Fruit fly (Drosophila melanogaster) whole organism, embryonic: ENCODE results near the gene Dnai2.
A peak's percentile ranks its signal among the peaks of the same experiment; 100 is the strongest.

Source experiments
- Awh ChIP-seq: fragments of 200-800 bp; sonication (Bioruptor generic); IDR thresholded peaks from 2 replicates; pipeline ENCODE4, ENCODE4 v1.3.6; 2022; ENCODE audit warnings: missing biosample characterization, missing genetic modification characterization
- CG10321 ChIP-seq: fragments of 200-800 bp; sonication (Bioruptor generic); IDR thresholded peaks from 2 replicates; pipeline ENCODE4 v1.3.6; 2022; ENCODE audit warnings: missing biosample characterization, missing genetic modification characterization
- CG10565 ChIP-seq: fragments of 200-800 bp; sonication (Bioruptor generic); optimal IDR thresholded peaks from 3 replicates; lab custom pipeline; 2016; ENCODE audit warnings: missing biosample characterization, mild to moderate bottlenecking, missing genetic modification characterization
- CG10979 ChIP-seq: fragments of 200-800 bp; sonication (Bioruptor generic); optimal IDR thresholded peaks from 2 replicates; lab custom pipeline; 2018; ENCODE audit warnings: missing biosample characterization, mild to moderate bottlenecking, missing genetic modification characterization, moderate library complexity
- CG11085 ChIP-seq: fragments of 200-800 bp; sonication (Bioruptor generic); IDR thresholded peaks from 2 replicates; pipeline ENCODE4 v1.3.6; 2022; ENCODE audit warnings: missing biosample characterization, missing genetic modification characterization
- CG11093 ChIP-seq: fragments of 200-800 bp; sonication (Bioruptor generic); IDR thresholded peaks from 3 replicates; pipeline ENCODE4 v1.3.6; 2022; ENCODE audit warnings: missing biosample characterization, missing genetic modification characterization
- CG12391 ChIP-seq: fragments of 200-800 bp; sonication (Bioruptor generic); optimal IDR thresholded peaks from 3 replicates; lab custom pipeline; 2018; ENCODE audit warnings: missing biosample characterization, mild to moderate bottlenecking, missing genetic modification characterization, moderate library complexity
- CG13894 ChIP-seq: fragments of 200-800 bp; sonication (Bioruptor generic); optimal IDR thresholded peaks from 3 replicates; lab custom pipeline; 2018; ENCODE audit warnings: missing biosample characterization, mild to moderate bottlenecking, missing genetic modification characterization, moderate library complexity
- CG14667 ChIP-seq: fragments of 200-800 bp; sonication (Bioruptor generic); IDR thresholded peaks from 2 replicates; pipeline ENCODE4 v1.3.6; 2022; ENCODE audit warnings: missing biosample characterization, missing genetic modification characterization
- CG17328 ChIP-seq: fragments of 200-800 bp; sonication (Bioruptor generic); IDR thresholded peaks from 2 replicates; pipeline ENCODE4 v1.3.6; 2022; ENCODE audit warnings: missing biosample characterization, missing genetic modification characterization
- CG17612 ChIP-seq: fragments of 200-800 bp; sonication (Bioruptor generic); IDR thresholded peaks from 2 replicates; pipeline ENCODE4 v1.3.6; 2022; ENCODE audit warnings: missing biosample characterization, missing genetic modification characterization
- CG18011 ChIP-seq: fragments of 200-800 bp; sonication (Bioruptor generic); optimal IDR thresholded peaks from 2 replicates; lab custom pipeline; 2017; ENCODE audit warnings: missing biosample characterization, missing genetic modification characterization, mild to moderate bottlenecking, moderate library complexity, missing genotype
- CG18599 ChIP-seq: fragments of 200-800 bp; sonication (Bioruptor generic); optimal IDR thresholded peaks from 3 replicates; lab custom pipeline; 2017; ENCODE audit warnings: missing biosample characterization, missing genetic modification characterization, mild to moderate bottlenecking, moderate library complexity, missing genetic modification reagents
- CG2116 ChIP-seq: fragments of 200-800 bp; sonication (Bioruptor generic); optimal IDR thresholded peaks from 3 replicates; lab custom pipeline; 2018; ENCODE audit warnings: missing biosample characterization, mild to moderate bottlenecking, missing genetic modification characterization
- CG6654 ChIP-seq: fragments of 200-800 bp; sonication (Bioruptor generic); optimal IDR thresholded peaks from 2 replicates; lab custom pipeline; 2017; ENCODE audit warnings: missing biosample characterization, mild to moderate bottlenecking, missing genetic modification characterization
- CG7963 ChIP-seq: fragments of 200-800 bp; sonication (Bioruptor generic); IDR thresholded peaks from 3 replicates; pipeline ENCODE4 v1.3.6; 2022; ENCODE audit warnings: missing biosample characterization, missing genetic modification characterization; ENCODE audit not compliant: partially characterized antibody
- CoRest ChIP-seq: fragments of 200-800 bp; sonication (Bioruptor generic); optimal IDR thresholded peaks from 3 replicates; lab custom pipeline; 2018; ENCODE audit warnings: missing biosample characterization, mild to moderate bottlenecking, missing genetic modification characterization, moderate library complexity
- Deaf1 ChIP-seq: fragments of 200-800 bp; optimal IDR thresholded peaks from 3 replicates; lab custom pipeline; 2019; ENCODE audit warnings: missing biosample characterization, mild to moderate bottlenecking, missing genetic modification characterization, moderate library complexity
- HLH4C ChIP-seq: fragments of 200-800 bp; sonication (Bioruptor generic); IDR thresholded peaks from 3 replicates; pipeline ENCODE4 v1.3.6; 2022; ENCODE audit warnings: missing biosample characterization, missing genetic modification characterization; ENCODE audit not compliant: partially characterized antibody
- Hr3 ChIP-seq: fragments of 200-800 bp; sonication (Bioruptor generic); optimal IDR thresholded peaks from 3 replicates; lab custom pipeline; 2016; ENCODE audit warnings: missing biosample characterization, missing genetic modification characterization
- Hsf ChIP-seq: fragments of 200-800 bp; sonication (Bioruptor generic); optimal IDR thresholded peaks from 3 replicates; lab custom pipeline; 2016; ENCODE audit warnings: missing biosample characterization, missing genetic modification characterization
- Med ChIP-seq: fragments of 200-800 bp; sonication (Bioruptor generic); peaks from one replicate; lab custom pipeline; 2016; ENCODE audit warnings: missing biosample characterization, missing genetic modification characterization, mild to moderate bottlenecking, inconsistent platforms, moderate library complexity
- Oaz ChIP-seq: fragments of 200-800 bp; sonication (Bioruptor generic); IDR thresholded peaks from 2 replicates; pipeline ENCODE4 v1.3.6; 2022; ENCODE audit warnings: missing biosample characterization, missing genetic modification characterization
- Side ChIP-seq: fragments of 200-800 bp; sonication (Bioruptor generic); optimal IDR thresholded peaks from 2 replicates; lab custom pipeline; 2016; ENCODE audit warnings: missing biosample characterization, missing genetic modification characterization
- Vsx1 ChIP-seq: fragments of 200-800 bp; sonication (Bioruptor generic); optimal IDR thresholded peaks from 2 replicates; lab custom pipeline; 2017; ENCODE audit warnings: missing biosample characterization, mild to moderate bottlenecking, missing genetic modification characterization, missing genetic modification reagents
- Xbp1 ChIP-seq: fragments of 200-800 bp; sonication (Bioruptor generic); optimal IDR thresholded peaks from 3 replicates; lab custom pipeline; 2016; ENCODE audit warnings: missing biosample characterization, mild to moderate bottlenecking, missing genetic modification characterization
- ci ChIP-seq: fragments of 200-800 bp; sonication (Bioruptor generic); IDR thresholded peaks from 3 replicates; pipeline ENCODE4 v1.3.6; 2022; ENCODE audit warnings: missing biosample characterization, missing genetic modification characterization
- ftz-f1 ChIP-seq: fragments of 200-800 bp; sonication (Bioruptor generic); optimal IDR thresholded peaks from 2 replicates; lab custom pipeline; 2016; ENCODE audit warnings: missing biosample characterization, missing genetic modification characterization
- gsb-n ChIP-seq: fragments of 200-800 bp; sonication (Bioruptor generic); optimal IDR thresholded peaks from 3 replicates; lab custom pipeline; 2018; ENCODE audit warnings: missing biosample characterization, mild to moderate bottlenecking, missing genetic modification characterization
- lmd ChIP-seq: fragments of 200-800 bp; sonication (Bioruptor generic); IDR thresholded peaks from 2 replicates; pipeline ENCODE4 v1.3.6; 2022; ENCODE audit warnings: missing biosample characterization, missing genetic modification characterization
- nom ChIP-seq: fragments of 200-800 bp; sonication (Bioruptor generic); optimal IDR thresholded peaks from 2 replicates; lab custom pipeline; 2017; ENCODE audit warnings: missing biosample characterization, missing genetic modification characterization, mild to moderate bottlenecking, moderate library complexity, missing genetic modification reagents
- onecut ChIP-seq: fragments of 200-800 bp; sonication (Bioruptor generic); IDR thresholded peaks from 2 replicates; pipeline ENCODE4 v1.3.6; 2022; ENCODE audit warnings: missing biosample characterization, missing genetic modification characterization
- pho ChIP-seq: fragments of 200-800 bp; sonication (Bioruptor generic); optimal IDR thresholded peaks from 2 replicates; lab custom pipeline; 2016; ENCODE audit warnings: missing biosample characterization, missing genetic modification characterization
- pum ChIP-seq: fragments of 200-800 bp; sonication (Bioruptor generic); optimal IDR thresholded peaks from 2 replicates; lab custom pipeline; 2016; ENCODE audit warnings: missing biosample characterization, missing genetic modification characterization
- ranshi ChIP-seq: fragments of 200-800 bp; sonication (Bioruptor generic); IDR thresholded peaks from 2 replicates; pipeline ENCODE4 v1.3.6; 2022; ENCODE audit warnings: missing biosample characterization, missing genetic modification characterization
- schlank ChIP-seq: fragments of 200-800 bp; sonication (Bioruptor generic); optimal IDR thresholded peaks from 2 replicates; lab custom pipeline; 2018; ENCODE audit warnings: missing biosample characterization, mild to moderate bottlenecking, missing genetic modification characterization
- scrt ChIP-seq: fragments of 200-800 bp; sonication (Bioruptor generic); optimal IDR thresholded peaks from 2 replicates; lab custom pipeline; 2018; ENCODE audit warnings: missing biosample characterization, mild to moderate bottlenecking, missing genetic modification characterization, moderate library complexity
- sd ChIP-seq: fragments of 200-800 bp; sonication (Bioruptor generic); optimal IDR thresholded peaks from 3 replicates; lab custom pipeline; 2018; ENCODE audit warnings: missing biosample characterization, mild to moderate bottlenecking, missing genetic modification characterization, moderate library complexity
- slp2 ChIP-seq: fragments of 200-800 bp; sonication (Bioruptor generic); optimal IDR thresholded peaks from 2 replicates; lab custom pipeline; 2016; ENCODE audit warnings: missing biosample characterization, missing genetic modification characterization
- unc-4 ChIP-seq: fragments of 200-800 bp; sonication (Bioruptor generic); IDR thresholded peaks from 2 replicates; pipeline ENCODE4 v1.3.6; 2022; ENCODE audit warnings: missing biosample characterization, missing genetic modification characterization; ENCODE audit not compliant: partially characterized antibody
- vvl ChIP-seq: fragments of 200-800 bp; sonication (Bioruptor generic); IDR thresholded peaks from 2 replicates; pipeline ENCODE4 v1.3.6; 2022; ENCODE audit warnings: missing biosample characterization, missing genetic modification characterization

Dnai2 gene

DNA sequence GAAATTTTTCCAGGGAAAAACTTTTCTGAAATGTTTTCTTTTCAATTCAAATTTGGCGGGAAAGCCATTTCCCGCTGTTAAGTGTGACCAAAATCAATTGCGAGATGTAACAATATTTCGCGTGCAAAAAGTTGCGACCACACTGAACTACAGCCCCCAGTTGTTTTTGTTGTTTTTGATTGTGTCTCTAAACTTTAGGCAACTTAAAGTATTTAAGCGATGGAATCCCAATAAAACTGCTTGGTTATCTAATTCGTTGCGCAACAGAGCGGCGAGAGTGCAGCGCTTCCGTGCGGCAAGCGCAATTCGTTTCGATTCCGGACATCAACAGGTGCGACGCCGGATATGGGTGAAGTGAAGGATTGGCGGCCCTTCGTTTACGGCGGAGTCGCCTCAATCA, 21.7 kb upstream of the Dnai2 start, which contains the start of gene Bmcp (continued):
- TF ChIP-seq CG17328 (0 out of 2 replicates have a peak, but pooled peaks have one; percentile 25), CG14667 (GFP tag; lab: Robert Waterston, UW) (no peak), CG2116 (GFP tag; lab: Kevin White, UChicago) (peak; percentile 29), CG7963 (GFP tag; lab: Robert Waterston, UW) (no peak), unc-4 (GFP tag; lab: Robert Waterston, UW) (peak; percentile 37; the same call in 1 of the 2 replicates), Med (GFP tag; lab: Kevin White, UChicago) (peak; percentile 71), CoRest (tag; lab: Kevin White, UChicago) (peak; percentile 35), pho (peak; percentile 16), Xbp1 (GFP tag; lab: Kevin White, UChicago) (no peak), scrt (peak; percentile 81)

DNA sequence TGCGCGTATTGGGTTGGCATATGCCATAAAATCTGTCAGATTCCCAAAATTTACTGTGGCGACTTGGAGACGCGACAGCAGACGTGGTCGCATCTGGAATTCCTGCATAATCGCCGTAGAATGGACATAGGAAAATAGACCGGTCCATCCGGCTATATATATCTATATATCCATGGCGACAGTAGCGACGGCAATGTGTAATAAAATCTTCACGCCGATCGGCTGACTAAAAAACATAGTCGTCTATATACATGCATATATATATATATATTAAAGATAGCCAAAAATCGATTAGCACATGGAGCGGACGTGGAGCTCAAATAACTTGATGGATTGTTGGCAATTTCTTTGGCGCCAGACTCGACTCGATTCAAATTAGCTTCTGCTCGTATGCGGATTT, 18.9 kb upstream of the Dnai2 start:
- TF ChIP-seq CG18011 (GFP tag; lab: Kevin White, UChicago) (peak; percentile 5), CG12391 (tag; lab: Kevin White, UChicago) (no peak), ranshi (GFP tag; lab: Robert Waterston, UW) (no peak), schlank (tag; lab: Kevin White, UChicago) (no peak), CG10565 (GFP tag; lab: Kevin White, UChicago) (no peak), ftz-f1 (GFP tag; lab: Kevin White, UChicago) (no peak), CG6654 (GFP tag; lab: Kevin White, UChicago) (no peak), CG13894 (tag; lab: Kevin White, UChicago) (peak; percentile 95), Hr3 (GFP tag; lab: Kevin White, UChicago) (no peak), gsb-n (tag; lab: Kevin White, UChicago) (no peak), sd (tag; lab: Kevin White, UChicago) (peak; percentile 87), CG17612 (GFP tag; lab: Robert Waterston, UW) (no peak), ci (GFP tag; lab: Robert Waterston, UW) (no peak), pum (no peak), Hsf (GFP tag; lab: Kevin White, UChicago) (no peak), lmd (no peak), CG11085 (no peak)

DNA sequence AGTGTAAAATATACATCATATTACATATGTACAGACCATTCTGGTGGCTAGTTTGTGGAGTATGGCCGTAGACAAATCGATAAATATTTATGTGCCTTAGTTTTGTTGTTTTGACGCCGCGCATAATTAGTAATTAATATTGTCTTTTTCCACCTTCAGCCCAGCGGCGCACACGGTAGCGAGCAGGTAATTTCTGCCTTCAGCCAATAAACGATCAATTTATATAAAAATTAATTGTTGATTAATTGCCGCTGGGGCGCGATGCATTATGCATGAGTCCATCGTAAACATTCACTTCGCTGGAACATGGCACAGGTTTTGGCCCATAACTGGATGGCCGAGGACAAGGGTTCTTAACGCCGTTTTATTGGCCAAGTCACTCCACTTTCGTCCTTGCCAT, 18.2 kb upstream of the Dnai2 start:
- TF ChIP-seq CG18599 (GFP tag; lab: Kevin White, UChicago) (no peak), Deaf1 (tag; lab: Kevin White, UChicago) (no peak), CG10979 (no peak), onecut (0 out of 2 replicates have a peak, but pooled peaks have one; percentile 14), slp2 (GFP tag; lab: Kevin White, UChicago) (no peak), Vsx1 (GFP tag; lab: Kevin White, UChicago) (peak; percentile 35), nom (GFP tag; lab: Kevin White, UChicago) (peak; percentile 2), Oaz (GFP tag; lab: Robert Waterston, UW) (no peak), CG10321 (GFP tag; lab: Robert Waterston, UW) (no peak), vvl (GFP tag; lab: Robert Waterston, UW) (peak; percentile 69), Awh (GFP tag; lab: Robert Waterston, UW) (peak; percentile 53; the same call in 1 of the 2 replicates), Side (GFP tag; lab: Kevin White, UChicago) (no peak), Med (GFP tag; lab: Kevin White, UChicago) (peak; percentile 46), CG11093 (no peak), HLH4C (GFP tag; lab: Robert Waterston, UW) (no peak), Xbp1 (GFP tag; lab: Kevin White, UChicago) (no peak)
- TF ChIP-seq, all 482 proteins: peak for 6
